Worm (Caenorhabditis elegans): ENCODE measurements around the gene Y39G8B.13.

Gene Y39G8B.13

DNA sequence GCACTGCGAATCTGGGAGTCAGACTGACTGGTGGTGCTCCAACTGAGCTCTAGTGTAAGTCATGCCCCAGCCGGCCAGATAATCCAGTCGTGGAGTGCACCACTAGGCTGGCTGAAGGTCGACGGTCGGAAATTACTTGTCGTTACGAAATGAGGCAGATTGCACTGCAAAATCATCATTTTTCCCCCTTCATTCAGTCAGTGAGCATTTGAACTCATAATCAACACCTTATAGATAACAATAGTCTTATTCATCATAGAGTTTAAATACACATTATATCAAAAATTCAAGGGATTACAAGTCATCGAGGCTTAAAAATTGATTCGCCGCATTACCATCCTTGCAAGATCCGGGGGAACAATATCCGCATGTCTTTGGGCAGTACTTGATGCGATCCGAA lies 1.0 kb downstream of the Y39G8B.13 start:
- TF ChIP-seq snpc-4 (tag; optimal IDR thresholded peaks at IDR 0.05) (no peak), grh-1 (GFP tag; IDR thresholded peaks at IDR 0.05) (no peak), nhr-77 (tag; optimal IDR thresholded peaks at IDR 0.05) (no peak), nhr-71 (tag; optimal IDR thresholded peaks at IDR 0.05) (no peak), C04F5.9 (tag; optimal IDR thresholded peaks at IDR 0.05) (no peak), efl-1 (optimal IDR thresholded peaks at IDR 0.05) (no peak), efl-1 (GFP tag; optimal IDR thresholded peaks at IDR 0.05 in 1 of 2) (peak in 1 of 2 experiments; percentile 48), C34B4.2 (tag; optimal IDR thresholded peaks at IDR 0.05) (no peak), blmp-1 (tag; optimal IDR thresholded peaks at IDR 0.05) (no peak)

DNA sequence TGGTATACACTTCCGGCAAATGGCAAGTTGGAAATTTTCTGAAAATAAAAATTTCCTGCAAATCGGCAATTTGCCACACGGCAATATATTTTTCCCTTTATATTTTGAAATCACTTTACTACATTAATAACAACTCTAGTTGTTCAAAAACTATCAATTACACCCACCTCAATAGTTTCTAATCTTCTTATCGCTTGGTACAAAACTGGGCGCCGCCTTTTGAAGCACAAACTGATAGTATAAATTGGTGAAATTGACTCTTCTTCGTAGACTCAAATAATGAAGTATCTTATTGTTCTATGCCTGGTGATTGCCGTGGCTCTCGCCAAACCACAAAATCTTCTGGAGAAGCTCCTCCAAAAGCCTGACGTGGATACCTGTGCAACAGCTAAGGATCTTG lies 1.8 kb downstream of the Y39G8B.13 start, which contains the start of gene Y39G8B.9:
Gene Y39G8B.9, plus strand, starts transcription at position 269 of the 400 bp plus-strand sequence.
- no peak for TF ChIP-seq efl-1 (optimal IDR thresholded peaks at IDR 0.05)
- TF ChIP-seq efl-1 (GFP tag; optimal IDR thresholded peaks at IDR 0.05 in 1 of 2) = peak in 1 of 2 experiments; percentile 33
- peak; percentile 43 for TF ChIP-seq elt-2 (tag; optimal IDR thresholded peaks at IDR 0.05)
- no peak for TF ChIP-seq egl-27 (tag; optimal IDR thresholded peaks at IDR 0.05)
- no peak for TF ChIP-seq lin-15B (tag; optimal IDR thresholded peaks at IDR 0.05)
- TF ChIP-seq mep-1 (tag; optimal IDR thresholded peaks at IDR 0.05) = no peak
- no peak for TF ChIP-seq irx-1 (tag; optimal IDR thresholded peaks at IDR 0.05)

ce11 chrII:13979833-13980513 lies 2.9 kb downstream of the Y39G8B.13 start, which contains the start of gene sre-48:
sre-48 (minus strand) TSS chrII:13979883.
- TF ChIP-seq nhr-90 (tag; optimal IDR thresholded peaks at IDR 0.05; ENCODE audit: poor library complexity) (no peak), ceh-88 (GFP tag; IDR thresholded peaks at IDR 0.05) (no peak), nhr-84 (tag; optimal IDR thresholded peaks at IDR 0.05) (no peak), nhr-47 (tag; optimal IDR thresholded peaks at IDR 0.05) (no peak), lin-35 (GFP tag; optimal IDR thresholded peaks at IDR 0.05) (peak in 1 of 2 experiments; percentile 39), nhr-11 (tag; optimal IDR thresholded peaks at IDR 0.05) (no peak), hlh-17 (GFP tag; optimal IDR thresholded peaks at IDR 0.05; ENCODE audit: borderline replicate concordance) (no peak), efl-1 (optimal IDR thresholded peaks at IDR 0.05) (no peak), efl-1 (GFP tag; optimal IDR thresholded peaks at IDR 0.05 in 1 of 2) (no peak), nhr-71 (tag; optimal IDR thresholded peaks at IDR 0.05) (no peak), zag-1 (tag; optimal IDR thresholded peaks at IDR 0.05) (no peak), fkh-4 (tag; optimal IDR thresholded peaks at IDR 0.05; ENCODE audit: borderline replicate concordance) (no peak), mab-9 (GFP tag; IDR thresholded peaks at IDR 0.05) (no peak), elt-2 (tag; optimal IDR thresholded peaks at IDR 0.05) (peak; percentile 98), F16B12.6 (tag; optimal IDR thresholded peaks at IDR 0.05) (no peak), lin-15B (tag; optimal IDR thresholded peaks at IDR 0.05) (no peak), nhr-20 (tag; optimal IDR thresholded peaks at IDR 0.05) (peak; percentile 25), jun-1 (tag; optimal IDR thresholded peaks at IDR 0.05) (peak; percentile 60), mdl-1 (tag; optimal IDR thresholded peaks at IDR 0.05) (no peak), nhr-77 (tag; optimal IDR thresholded peaks at IDR 0.05) (no peak), mef-2 (tag; optimal IDR thresholded peaks at IDR 0.05) (no peak), pax-3 (tag; optimal IDR thresholded peaks at IDR 0.05) (no peak), elt-3 (tag; optimal IDR thresholded peaks at IDR 0.05) (no peak), sox-4 (tag; optimal IDR thresholded peaks at IDR 0.05) (no peak)

DNA sequence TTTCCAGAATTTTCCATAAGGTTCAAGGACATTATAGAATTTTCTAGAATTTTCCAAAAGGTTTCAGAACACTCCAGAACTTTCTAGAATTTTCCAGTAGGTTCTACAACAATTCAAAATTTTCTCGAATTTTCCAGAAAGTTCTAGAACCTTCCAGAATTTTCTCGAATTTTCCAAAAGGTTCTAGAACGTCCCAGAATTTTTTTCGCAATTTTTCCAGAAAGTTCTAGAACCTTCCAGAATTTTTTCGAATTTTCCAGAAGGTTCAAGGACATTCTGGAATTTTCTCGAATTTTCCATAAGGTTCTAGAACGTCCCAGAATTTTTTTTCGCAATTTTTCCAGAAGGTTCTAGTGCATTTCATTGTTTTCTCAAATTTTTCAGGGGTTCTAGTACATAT lies 5.1 kb downstream of the Y39G8B.13 start:
- no peak for TF ChIP-seq nhr-12 (tag; optimal IDR thresholded peaks at IDR 0.05)
- TF ChIP-seq nhr-85 (tag) = peak; percentile 27

- TF ChIP-seq zip-4 (GFP tag; optimal IDR thresholded peaks at IDR 0.05) (peak; percentile 23), unc-98 (GFP tag; IDR thresholded peaks at IDR 0.05) (peak; percentile 23; the same call in 1 of the 2 replicates), fkh-10 (GFP tag; optimal IDR thresholded peaks at IDR 0.05) (peak; percentile 65), lin-39 (tag; optimal IDR thresholded peaks at IDR 0.05) (no peak), hlh-4 (tag; optimal IDR thresholded peaks at IDR 0.05) (no peak), ceh-88 (GFP tag; IDR thresholded peaks at IDR 0.05) (peak; percentile 46; the same call in 1 of the 2 replicates), ztf-11 (tag; optimal IDR thresholded peaks at IDR 0.05) (peak in 1 of 2 experiments; percentile 61), lin-13 (GFP tag; optimal IDR thresholded peaks at IDR 0.05) (peak; percentile 87), nhr-19 (GFP tag; conservative IDR thresholded peaks at IDR 0.05) (peak; percentile 83), lin-15B (tag; optimal IDR thresholded peaks at IDR 0.05) (peak; percentile 96), nhr-20 (tag; optimal IDR thresholded peaks at IDR 0.05) (peak; percentile 86), egl-27 (tag; optimal IDR thresholded peaks at IDR 0.05) (no peak), dpl-1 (GFP tag; optimal IDR thresholded peaks at IDR 0.05) (peak; percentile 83 to 88 (median 86)), tbx-2 (tag; optimal IDR thresholded peaks at IDR 0.05) (peak; percentile 77), C16A3.4 (tag; optimal IDR thresholded peaks at IDR 0.05) (peak; percentile 89)
These were observed 6.7 kb downstream of the Y39G8B.13 start, which contains the start of gene Y39G8B.2 for ce11 chrII:13976161-13976560. Y39G8B.2 (minus strand) TSS chrII:13976221.
